Fruit fly (Drosophila melanogaster) whole organism, prepupa: ENCODE results near the gene htk.

Source experiments
- CG10631 ChIP-seq: fragments of 200-800 bp; sonication (Bioruptor generic); optimal IDR thresholded peaks from 2 replicates; lab custom pipeline; 2016; ENCODE audit warnings: missing biosample characterization, missing genetic modification characterization
- CG10669 ChIP-seq: fragments of 200-800 bp; sonication (Bioruptor generic); optimal IDR thresholded peaks from 3 replicates; lab custom pipeline; 2018; ENCODE audit warnings: missing biosample characterization, mild to moderate bottlenecking, missing genetic modification characterization, moderate library complexity
- CG11294 ChIP-seq: fragments of 200-800 bp; sonication (Bioruptor generic); IDR thresholded peaks from 2 replicates; pipeline ENCODE4 v1.3.6; 2022; ENCODE audit warnings: missing biosample characterization, missing genetic modification characterization
- CG1621 ChIP-seq: fragments of 200-800 bp; sonication (Bioruptor generic); optimal IDR thresholded peaks from 3 replicates; lab custom pipeline; 2018; ENCODE audit warnings: missing biosample characterization, mild to moderate bottlenecking, missing genetic modification characterization
- CG16779 ChIP-seq: fragments of 200-800 bp; sonication (Bioruptor generic); optimal IDR thresholded peaks from 3 replicates; lab custom pipeline; 2017; ENCODE audit warnings: missing biosample characterization, mild to moderate bottlenecking, missing genetic modification characterization
- CG3032 ChIP-seq: fragments of 200-800 bp; optimal IDR thresholded peaks from 2 replicates; lab custom pipeline; 2019; ENCODE audit warnings: missing biosample characterization, mild to moderate bottlenecking, missing genetic modification characterization, moderate library complexity
- CG31627 ChIP-seq: fragments of 200-800 bp; sonication (Bioruptor generic); optimal IDR thresholded peaks from 3 replicates; lab custom pipeline; 2016; ENCODE audit warnings: missing biosample characterization, missing genetic modification characterization
- CG32006 ChIP-seq: fragments of 200-800 bp; sonication (Bioruptor generic); optimal IDR thresholded peaks from 3 replicates; lab custom pipeline; 2017; ENCODE audit warnings: missing biosample characterization, mild to moderate bottlenecking, missing genetic modification characterization
- CG3919 ChIP-seq: fragments of 200-800 bp; sonication (Bioruptor generic); optimal IDR thresholded peaks from 3 replicates; lab custom pipeline; 2016; ENCODE audit warnings: missing biosample characterization, missing genetic modification characterization
- CG4318 ChIP-seq: fragments of 200-800 bp; sonication (Bioruptor generic); optimal IDR thresholded peaks from 3 replicates; lab custom pipeline; 2017; ENCODE audit warnings: missing biosample characterization, mild to moderate bottlenecking, missing genetic modification characterization
- CG6163 ChIP-seq: fragments of 200-800 bp; sonication (Bioruptor generic); IDR thresholded peaks from 3 replicates; pipeline ENCODE4 v1.3.6; 2022; ENCODE audit warnings: missing biosample characterization, missing genetic modification characterization
- CG6276 ChIP-seq: fragments of 200-800 bp; sonication (Bioruptor generic); optimal IDR thresholded peaks from 2 replicates; lab custom pipeline; 2017; ENCODE audit warnings: missing biosample characterization, mild to moderate bottlenecking, missing genetic modification characterization
- CG6792 ChIP-seq: fragments of 200-800 bp; sonication (Bioruptor generic); optimal IDR thresholded peaks from 3 replicates; lab custom pipeline; 2016; ENCODE audit warnings: missing biosample characterization, missing genetic modification characterization
- CG6808 ChIP-seq: fragments of 200-800 bp; sonication (Bioruptor generic); optimal IDR thresholded peaks from 3 replicates; lab custom pipeline; 2017; ENCODE audit warnings: missing biosample characterization, missing genetic modification characterization, mild to moderate bottlenecking, moderate library complexity, missing genetic modification reagents
- CG6854 ChIP-seq: fragments of 200-800 bp; sonication (Bioruptor generic); optimal IDR thresholded peaks from 2 replicates; lab custom pipeline; 2017; ENCODE audit warnings: missing biosample characterization, mild to moderate bottlenecking, missing genetic modification characterization
- CG7368 ChIP-seq: fragments of 200-800 bp; sonication (Bioruptor generic); optimal IDR thresholded peaks from 3 replicates; lab custom pipeline; 2016; ENCODE audit warnings: missing biosample characterization, missing genetic modification characterization
- CG8119 ChIP-seq: fragments of 200-800 bp; sonication (Bioruptor generic); IDR thresholded peaks from 3 replicates; pipeline ENCODE4 v1.3.6; 2022; ENCODE audit warnings: missing biosample characterization, missing genetic modification characterization
- CG8319 ChIP-seq: fragments of 200-800 bp; sonication (Bioruptor generic); optimal IDR thresholded peaks from 3 replicates; lab custom pipeline; 2016; ENCODE audit warnings: missing biosample characterization, missing genetic modification characterization
- CG8632 ChIP-seq: fragments of 200-800 bp; sonication (Bioruptor generic); optimal IDR thresholded peaks from 3 replicates; lab custom pipeline; 2016; ENCODE audit warnings: missing biosample characterization, missing genetic modification characterization
- CG9139 ChIP-seq: fragments of 200-800 bp; sonication (Bioruptor generic); optimal IDR thresholded peaks from 3 replicates; lab custom pipeline; 2017; ENCODE audit warnings: missing biosample characterization, mild to moderate bottlenecking, missing genetic modification characterization
- Eip75B ChIP-seq: fragments of 200-800 bp; sonication (Bioruptor generic); optimal IDR thresholded peaks from 3 replicates; lab custom pipeline; 2016; ENCODE audit warnings: missing biosample characterization, missing genetic modification characterization
- Eip78C ChIP-seq: fragments of 200-800 bp; sonication (Bioruptor generic); peaks from one replicate; lab custom pipeline; 2016; ENCODE audit warnings: missing biosample characterization, missing genetic modification characterization
- Eip93F ChIP-seq: fragments of 200-800 bp; sonication (Bioruptor generic); optimal IDR thresholded peaks from 2 replicates; lab custom pipeline; 2016; ENCODE audit warnings: missing biosample characterization, mild to moderate bottlenecking, missing genetic modification characterization
- Ets21C ChIP-seq: fragments of 200-800 bp; sonication (Bioruptor generic); optimal IDR thresholded peaks from 3 replicates; lab custom pipeline; 2016; ENCODE audit warnings: missing biosample characterization, missing genetic modification characterization
- Ets96B ChIP-seq: fragments of 200-800 bp; optimal IDR thresholded peaks from 2 replicates; lab custom pipeline; 2019; ENCODE audit warnings: missing biosample characterization, mild to moderate bottlenecking, missing genetic modification characterization, moderate library complexity
- Gug ChIP-seq: fragments of 200-800 bp; sonication (Bioruptor generic); IDR thresholded peaks from 2 replicates; pipeline ENCODE4 v1.3.6; 2022; ENCODE audit warnings: missing biosample characterization, missing genetic modification characterization
- Lpt ChIP-seq: fragments of 200-800 bp; sonication (Bioruptor generic); optimal IDR thresholded peaks from 3 replicates; lab custom pipeline; 2016; ENCODE audit warnings: missing biosample characterization, missing genetic modification characterization
- Met ChIP-seq: fragments of 200-800 bp; sonication (Bioruptor generic); optimal IDR thresholded peaks from 3 replicates; lab custom pipeline; 2016; ENCODE audit warnings: missing biosample characterization, missing genetic modification characterization
- Smox ChIP-seq: fragments of 200-800 bp; sonication (Bioruptor generic); optimal IDR thresholded peaks from 3 replicates; lab custom pipeline; 2016; ENCODE audit warnings: missing biosample characterization, missing genetic modification characterization
- Sox102F ChIP-seq: fragments of 200-800 bp; sonication (Bioruptor generic); optimal IDR thresholded peaks from 2 replicates; lab custom pipeline; 2016; ENCODE audit warnings: missing biosample characterization, mild to moderate bottlenecking, missing genetic modification characterization
- Sox14 ChIP-seq: fragments of 200-800 bp; sonication (Bioruptor generic); optimal IDR thresholded peaks from 3 replicates; lab custom pipeline; 2016; ENCODE audit warnings: missing biosample characterization, missing genetic modification characterization
- Sox15 ChIP-seq: fragments of 200-800 bp; sonication (Bioruptor generic); optimal IDR thresholded peaks from 3 replicates; lab custom pipeline; 2016; ENCODE audit warnings: missing biosample characterization, missing genetic modification characterization
- achi ChIP-seq: fragments of 200-800 bp; sonication (Bioruptor generic); optimal IDR thresholded peaks from 3 replicates; lab custom pipeline; 2016; ENCODE audit warnings: missing biosample characterization, missing genetic modification characterization
- acj6 ChIP-seq: fragments of 200-800 bp; sonication (Bioruptor generic); optimal IDR thresholded peaks from 3 replicates; lab custom pipeline; 2016; ENCODE audit warnings: missing biosample characterization, missing genetic modification characterization
- dac ChIP-seq: fragments of 200-800 bp; sonication (Bioruptor generic); optimal IDR thresholded peaks from 2 replicates; lab custom pipeline; 2017; ENCODE audit warnings: missing biosample characterization, mild to moderate bottlenecking, missing genetic modification characterization
- dsx ChIP-seq: fragments of 200-800 bp; optimal IDR thresholded peaks from 3 replicates; lab custom pipeline; 2019; ENCODE audit warnings: missing biosample characterization, mild to moderate bottlenecking, missing genetic modification characterization, moderate library complexity; ENCODE audit not compliant: poor library complexity, severe bottlenecking
- eg ChIP-seq: fragments of 200-800 bp; sonication (Bioruptor generic); IDR thresholded peaks from 3 replicates; pipeline ENCODE4 v1.3.6; 2022; ENCODE audit warnings: missing biosample characterization, missing genetic modification characterization
- esn ChIP-seq: fragments of 200-800 bp; sonication (Bioruptor generic); optimal IDR thresholded peaks from 2 replicates; lab custom pipeline; 2016; ENCODE audit warnings: missing biosample characterization, mild to moderate bottlenecking, missing genetic modification characterization, moderate library complexity
- fd59A ChIP-seq: fragments of 200-800 bp; sonication (Bioruptor generic); optimal IDR thresholded peaks from 2 replicates; lab custom pipeline; 2017; ENCODE audit warnings: missing biosample characterization, mild to moderate bottlenecking, missing genetic modification characterization, missing genetic modification reagents
- fkh ChIP-seq: fragments of 200-800 bp; sonication (Bioruptor generic); optimal IDR thresholded peaks from 3 replicates; lab custom pipeline; 2017; ENCODE audit warnings: missing biosample characterization, mild to moderate bottlenecking, missing genetic modification characterization, moderate library complexity
- lz ChIP-seq: fragments of 200-800 bp; sonication (Bioruptor generic); optimal IDR thresholded peaks from 3 replicates; lab custom pipeline; 2016; ENCODE audit warnings: missing biosample characterization, missing genetic modification characterization
- net ChIP-seq: fragments of 200-800 bp; sonication (Bioruptor generic); optimal IDR thresholded peaks from 3 replicates; lab custom pipeline; 2016; ENCODE audit warnings: missing biosample characterization, missing genetic modification characterization
- pdm3 ChIP-seq: fragments of 200-800 bp; sonication (Bioruptor generic); optimal IDR thresholded peaks from 3 replicates; lab custom pipeline; 2016; ENCODE audit warnings: missing biosample characterization, missing genetic modification characterization
- salr ChIP-seq, 2 experiments: fragments of 200-800 bp; sonication (Bioruptor generic); optimal IDR thresholded peaks; 3 replicates each; lab custom pipeline; 2016 to 2018; ENCODE audit warnings: missing biosample characterization in 2 of 2, missing genetic modification characterization in 2 of 2, mild to moderate bottlenecking in 1 of 2
- spab ChIP-seq: fragments of 200-800 bp; sonication (Bioruptor generic); optimal IDR thresholded peaks from 2 replicates; lab custom pipeline; 2017; ENCODE audit warnings: missing biosample characterization, mild to moderate bottlenecking, missing genetic modification characterization, missing genetic modification reagents
- ss ChIP-seq, 2 experiments: fragments of 200-800 bp; sonication (Bioruptor generic); optimal IDR thresholded peaks; 2 replicates in 1 of 2; 3 replicates in 1 of 2; lab custom pipeline; 2017 to 2018; ENCODE audit warnings: mild to moderate bottlenecking in 2 of 2, missing biosample characterization in 2 of 2, missing genetic modification characterization in 2 of 2, moderate library complexity in 1 of 2
- svp ChIP-seq: fragments of 200-800 bp; sonication (Bioruptor generic); peaks from one replicate; lab custom pipeline; 2016; ENCODE audit warnings: missing biosample characterization, missing genetic modification characterization
- vri ChIP-seq: fragments of 200-800 bp; sonication (Bioruptor generic); optimal IDR thresholded peaks from 3 replicates; lab custom pipeline; 2016; ENCODE audit warnings: missing biosample characterization, mild to moderate bottlenecking, missing genetic modification characterization

htk gene

dm6 chrX:18860074-18860473 lies 16.6 kb downstream of the htk start, which contains the start of gene CG32544:
Gene CG32544 (plus strand): TSS chrX:18860284.
- no peak for TF ChIP-seq Sox102F (GFP tag; lab: Kevin White, UChicago)
- no peak for TF ChIP-seq acj6 (GFP tag; lab: Kevin White, UChicago)
- TF ChIP-seq CG8119 (GFP tag; lab: Robert Waterston, UW) = no peak
- TF ChIP-seq Met = no peak
- TF ChIP-seq pdm3 = no peak
- TF ChIP-seq spab = no peak
- TF ChIP-seq lz (GFP tag; lab: Kevin White, UChicago) = no peak
- no peak for TF ChIP-seq Ets96B (tag; lab: Kevin White, UChicago)
- TF ChIP-seq Sox14 (GFP tag; lab: Kevin White, UChicago) = no peak
- TF ChIP-seq CG3032 = no peak
- no peak for TF ChIP-seq CG10669 (GFP tag; lab: Kevin White, UChicago)

DNA sequence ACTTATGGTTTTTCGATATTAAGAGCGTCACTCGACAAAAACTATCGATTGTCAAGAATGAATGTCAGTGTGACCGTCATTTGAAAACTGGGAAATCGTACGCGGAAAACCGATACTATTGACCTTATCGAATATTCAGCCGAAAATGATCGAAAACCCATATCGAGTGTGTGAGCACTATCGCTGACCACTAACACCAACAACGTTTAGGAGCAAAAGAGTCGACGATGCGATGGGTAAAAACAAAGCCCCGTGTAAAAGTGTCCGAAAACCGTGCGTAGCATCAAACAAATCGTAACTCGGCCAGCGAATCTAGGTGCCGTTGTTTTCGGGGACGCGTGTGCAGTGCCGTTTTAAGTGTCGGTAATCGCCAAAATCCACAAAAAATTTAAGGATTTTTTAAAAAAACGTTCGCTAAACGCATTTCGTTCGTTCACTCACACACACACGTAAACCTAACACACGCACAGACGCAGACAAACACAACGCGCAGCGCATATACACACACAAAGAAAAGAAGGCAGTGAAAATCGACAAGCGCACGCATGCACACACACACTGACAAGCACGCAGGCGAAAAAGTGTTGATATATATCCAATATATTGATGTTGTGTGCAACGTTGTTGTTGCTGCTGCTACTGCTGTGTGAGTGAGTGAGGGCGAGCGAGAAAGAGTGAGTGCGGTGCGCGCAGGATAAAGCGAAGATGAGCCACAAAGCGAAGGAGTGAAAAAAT lies 20.5 kb downstream of the htk start, which contains the start of the genes CG7326 and Dora:
Gene CG7326, minus strand, starts transcription at position 29 of the 735 bp plus-strand sequence.
Gene Dora, plus strand, starts transcription at position 203 of the 735 bp plus-strand sequence.
- TF ChIP-seq CG6163 (GFP tag; lab: Robert Waterston, UW) (peak; percentile 55; the same call in 2 of the 3 replicates), Gug (GFP tag; lab: Robert Waterston, UW) (no peak), CG7368 (GFP tag; lab: Kevin White, UChicago) (no peak), CG16779 (tag; lab: Kevin White, UChicago) (no peak), Ets21C (GFP tag; lab: Kevin White, UChicago) (no peak), CG6792 (no peak), ss (GFP tag; optimal IDR thresholded peaks at IDR 0.05; lab: Kevin White, UChicago) (peak; percentile 47 to 55), eg (GFP tag; lab: Robert Waterston, UW) (no peak), spab (no peak), Eip75B (GFP tag; lab: Kevin White, UChicago) (no peak), svp (GFP tag; lab: Kevin White, UChicago) (peak; percentile 77), CG8319 (GFP tag; lab: Kevin White, UChicago) (no peak), Sox15 (no peak), CG3919 (GFP tag; lab: Kevin White, UChicago) (no peak), CG6808 (GFP tag; lab: Kevin White, UChicago) (peak; percentile 11), fkh (peak; percentile 29), CG10631 (no peak), CG31627 (GFP tag; lab: Kevin White, UChicago) (no peak), CG32006 (GFP tag; lab: Kevin White, UChicago) (no peak), achi (GFP tag; lab: Kevin White, UChicago) (no peak), pdm3 (no peak), Eip93F (GFP tag; lab: Kevin White, UChicago) (no peak), CG9139 (GFP tag; lab: Kevin White, UChicago) (no peak), CG6854 (no peak), CG4318 (GFP tag; lab: Kevin White, UChicago) (no peak), CG8119 (GFP tag; lab: Robert Waterston, UW) (no peak), net (GFP tag; lab: Kevin White, UChicago) (no peak), Met (no peak), CG6276 (GFP tag; lab: Kevin White, UChicago) (no peak), fd59A (GFP tag; lab: Kevin White, UChicago) (no peak), CG10669 (GFP tag; lab: Kevin White, UChicago) (no peak), CG3032 (no peak), Lpt (no peak), esn (GFP tag; lab: Kevin White, UChicago) (no peak), vri (no peak), salr (GFP tag; optimal IDR thresholded peaks at IDR 0.05; lab: Kevin White, UChicago) (no peak), CG1621 (tag; lab: Kevin White, UChicago) (no peak), dac (no peak), lz (GFP tag; lab: Kevin White, UChicago) (no peak), CG8632 (GFP tag; lab: Kevin White, UChicago) (no peak), CG11294 (no peak), Eip78C (GFP tag; lab: Kevin White, UChicago) (peak; percentile 67), Sox14 (GFP tag; lab: Kevin White, UChicago) (peak; percentile 19), Smox (GFP tag; lab: Kevin White, UChicago) (no peak), dsx (GFP tag; lab: Kevin White, UChicago) (peak; percentile 15), Sox102F (GFP tag; lab: Kevin White, UChicago) (no peak)
